Worm (Caenorhabditis elegans): ENCODE results near the gene T01B7.13.

The T01B7.13 gene

DNA sequence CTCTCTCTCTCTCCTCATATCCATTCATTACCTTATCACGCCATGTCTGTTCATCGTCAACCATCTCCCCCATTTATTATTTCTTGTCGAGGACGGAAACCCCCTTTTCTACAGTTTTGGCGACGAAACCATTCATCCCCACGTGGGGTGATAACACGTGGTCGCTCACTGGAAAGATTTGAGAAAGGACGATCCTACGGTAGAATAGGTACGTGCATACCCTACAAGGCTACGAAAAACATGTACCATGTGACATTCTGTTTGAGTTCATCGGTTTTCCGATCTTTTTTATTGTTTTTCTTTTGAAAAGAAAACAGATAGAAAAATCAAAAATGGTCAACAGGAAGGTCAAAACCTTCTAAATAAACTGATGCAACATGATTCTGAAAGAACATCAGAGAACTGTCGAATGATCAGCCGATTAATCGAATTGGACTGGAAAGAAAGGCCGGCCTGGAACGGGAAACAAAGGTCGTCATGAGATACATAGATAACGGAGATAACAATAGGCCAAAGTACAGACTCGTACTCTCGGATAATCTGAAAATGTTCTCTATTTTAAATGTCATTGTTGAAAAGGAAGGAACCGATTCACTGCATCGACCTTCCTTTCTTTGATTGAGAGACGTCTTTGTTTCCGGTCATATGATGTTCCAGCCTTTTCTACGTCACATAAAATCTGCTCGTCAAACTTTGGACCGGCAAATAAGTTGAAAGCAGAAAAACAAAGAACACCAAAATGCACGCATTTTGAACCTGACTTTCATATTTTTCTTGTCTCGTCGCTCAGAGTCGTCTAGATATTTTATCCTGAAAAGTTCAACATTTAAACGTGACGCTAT, 27.0 kb downstream of the T01B7.13 start:
- TF ChIP-seq peb-1 (tag; optimal IDR thresholded peaks at IDR 0.05) (no peak), C34F6.9 (tag; optimal IDR thresholded peaks at IDR 0.05) (peak; percentile 22), nhr-77 (tag; optimal IDR thresholded peaks at IDR 0.05) (no peak), elt-1 (tag; optimal IDR thresholded peaks at IDR 0.05) (no peak), nhr-25 (tag; optimal IDR thresholded peaks at IDR 0.05) (peak; percentile 95), lin-13 (GFP tag; optimal IDR thresholded peaks at IDR 0.05) (peak; percentile 14), nhr-21 (tag; optimal IDR thresholded peaks at IDR 0.05) (peak; percentile 95), ceh-16 (tag; optimal IDR thresholded peaks at IDR 0.05) (no peak), ceh-82 (tag; optimal IDR thresholded peaks at IDR 0.05) (no peak), sma-9 (GFP tag; optimal IDR thresholded peaks at IDR 0.05) (peak; percentile 98), sma-9 (tag; optimal IDR thresholded peaks at IDR 0.05) (no peak), blmp-1 (tag; optimal IDR thresholded peaks at IDR 0.05; ENCODE audit: insufficient read depth) (peak; percentile 78), skn-1 (tag; optimal IDR thresholded peaks at IDR 0.05) (no peak), mab-5 (tag; optimal IDR thresholded peaks at IDR 0.05) (peak; percentile 14), lsy-2 (tag; optimal IDR thresholded peaks at IDR 0.05) (peak in 1 of 2 experiments; percentile 72), nhr-23 (tag; optimal IDR thresholded peaks at IDR 0.05) (no peak), sem-4 (tag; optimal IDR thresholded peaks at IDR 0.05) (peak; percentile 16), gmeb-1 (tag; optimal IDR thresholded peaks at IDR 0.05) (peak; percentile 66), egl-27 (tag; optimal IDR thresholded peaks at IDR 0.05) (peak; percentile 38), F13H6.1 (tag; optimal IDR thresholded peaks at IDR 0.05) (peak; percentile 38), crh-2 (tag; optimal IDR thresholded peaks at IDR 0.05) (peak; percentile 43), Y55F3AM.14 (GFP tag; optimal IDR thresholded peaks at IDR 0.05) (peak; percentile 73), lin-11 (tag; optimal IDR thresholded peaks at IDR 0.05) (no peak), nhr-11 (tag; optimal IDR thresholded peaks at IDR 0.05) (no peak), mdl-1 (tag; optimal IDR thresholded peaks at IDR 0.05) (peak; percentile 89 to 90), fos-1 (tag; optimal IDR thresholded peaks at IDR 0.05) (peak; percentile 18), nhr-6 (tag; optimal IDR thresholded peaks at IDR 0.05) (peak; percentile 27), nhr-129 (tag; optimal IDR thresholded peaks at IDR 0.05) (peak; percentile 58)

ce11 chrII:8742972-8743371, 27.8 kb downstream of the T01B7.13 start:
- TF ChIP-seq lin-11 (tag; optimal IDR thresholded peaks at IDR 0.05) (peak; percentile 26), fos-1 (tag; optimal IDR thresholded peaks at IDR 0.05) (no peak), ceh-16 (tag; optimal IDR thresholded peaks at IDR 0.05) (no peak), lin-13 (GFP tag; optimal IDR thresholded peaks at IDR 0.05) (peak; percentile 14), C34F6.9 (tag; optimal IDR thresholded peaks at IDR 0.05) (peak; percentile 34), F13H6.1 (tag; optimal IDR thresholded peaks at IDR 0.05) (no peak), mab-5 (tag; optimal IDR thresholded peaks at IDR 0.05) (no peak), nhr-11 (tag; optimal IDR thresholded peaks at IDR 0.05) (no peak), nhr-23 (tag; optimal IDR thresholded peaks at IDR 0.05) (no peak), ztf-4 (tag; optimal IDR thresholded peaks at IDR 0.05) (no peak), unc-62 (GFP tag; optimal IDR thresholded peaks at IDR 0.05) (no peak), lin-39 (tag; optimal IDR thresholded peaks at IDR 0.05) (no peak), ZK546.5 (tag; optimal IDR thresholded peaks at IDR 0.05) (no peak), lsy-2 (tag; optimal IDR thresholded peaks at IDR 0.05) (peak in 1 of 2 experiments; percentile 49), sma-3 (GFP tag; optimal IDR thresholded peaks at IDR 0.05) (no peak)

DNA sequence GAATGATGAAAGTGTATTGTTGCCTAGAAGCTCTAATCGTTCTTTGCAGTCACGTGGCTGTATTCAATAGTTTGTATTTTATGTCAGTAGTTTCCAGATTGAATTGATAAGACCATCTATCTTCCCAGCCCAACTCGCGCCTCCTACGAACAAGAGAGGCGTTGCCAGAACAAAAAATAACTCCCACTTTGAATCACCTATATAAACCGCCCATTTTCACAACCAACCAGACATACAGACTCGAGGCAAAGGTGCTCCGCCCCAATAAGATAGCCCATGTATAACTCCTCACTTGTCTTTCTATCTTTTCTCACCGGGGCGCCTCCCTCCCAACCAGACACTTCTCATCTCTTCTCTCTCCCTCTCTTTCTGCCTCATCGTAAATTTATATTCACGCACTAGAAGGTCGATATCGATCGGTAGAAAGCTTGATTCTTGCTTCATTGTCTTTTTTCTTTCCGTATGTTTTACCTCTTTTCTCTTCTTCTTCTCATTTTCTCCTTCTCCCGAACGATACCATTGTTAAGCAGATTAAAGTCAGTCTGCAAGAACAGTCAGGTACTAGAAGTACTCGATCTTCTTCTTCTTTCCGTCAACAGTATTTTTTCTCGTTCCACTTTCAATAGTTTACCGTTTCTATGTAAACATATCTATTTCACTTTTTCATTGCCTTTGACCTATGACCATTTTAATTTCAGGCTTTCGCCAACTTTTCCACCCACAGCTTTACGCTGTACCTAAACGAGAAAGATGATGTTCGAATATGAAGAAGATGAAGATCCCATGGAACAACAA, 28.4 kb downstream of the T01B7.13 start, which contains the start of gene mak-1:
mak-1 (plus strand) TSS at position 693 of the 795 bp plus-strand sequence.
- TF ChIP-seq elt-3 (tag; optimal IDR thresholded peaks at IDR 0.05) (no peak), nhr-129 (tag; optimal IDR thresholded peaks at IDR 0.05) (peak; percentile 58), F13H6.1 (tag; optimal IDR thresholded peaks at IDR 0.05) (peak; percentile 51), nhr-21 (tag; optimal IDR thresholded peaks at IDR 0.05) (peak; percentile 37), ama-1 (optimal IDR thresholded peaks at IDR 0.05) (peak; percentile 92), unc-55 (GFP tag; optimal IDR thresholded peaks at IDR 0.05) (no peak), mdl-1 (tag; optimal IDR thresholded peaks at IDR 0.05) (peak; percentile 11 to 28), gmeb-1 (tag; optimal IDR thresholded peaks at IDR 0.05) (peak; percentile 19), elt-1 (tag; optimal IDR thresholded peaks at IDR 0.05) (no peak), nhr-25 (tag; optimal IDR thresholded peaks at IDR 0.05) (peak; percentile 67), unc-62 (GFP tag; optimal IDR thresholded peaks at IDR 0.05) (no peak), fos-1 (tag; optimal IDR thresholded peaks at IDR 0.05) (no peak), nhr-6 (tag; optimal IDR thresholded peaks at IDR 0.05) (no peak), sma-9 (GFP tag; optimal IDR thresholded peaks at IDR 0.05) (peak; percentile 92), sma-9 (tag; optimal IDR thresholded peaks at IDR 0.05) (no peak), blmp-1 (tag; optimal IDR thresholded peaks at IDR 0.05; ENCODE audit: insufficient read depth) (peak; percentile 31), nhr-77 (tag; optimal IDR thresholded peaks at IDR 0.05) (no peak), snpc-4 (tag; optimal IDR thresholded peaks at IDR 0.05) (no peak), lsy-2 (tag; optimal IDR thresholded peaks at IDR 0.05) (no peak), lin-13 (GFP tag; optimal IDR thresholded peaks at IDR 0.05) (peak; percentile 44), nhr-11 (tag; optimal IDR thresholded peaks at IDR 0.05) (no peak)
